Worm (Caenorhabditis elegans) whole organism, young adult: ENCODE data around the gene C05D12.5.

Experiments used
- B0035.1 ChIP-seq: sonication (generic microtip); optimal IDR thresholded peaks from 2 replicates; lab custom pipeline; 2016; ENCODE audit warnings: missing genetic modification characterization, mild to moderate bottlenecking, missing compliant biosample characterization, missing genotype, missing genetic modification reagents
- B0261.1 ChIP-seq: sonication (generic microtip); optimal IDR thresholded peaks from 2 replicates; lab custom pipeline; 2016; ENCODE audit warnings: mild to moderate bottlenecking, missing genetic modification characterization, moderate library complexity, missing compliant biosample characterization
- C06A6.2 ChIP-seq: fragments of 200-800 bp; sonication (Bioruptor generic); conservative IDR thresholded peaks from 2 replicates; pipeline ENCODE4 v1.3.6; 2022; ENCODE audit warnings: missing genetic modification characterization, missing compliant biosample characterization
- F33H1.4 ChIP-seq: fragments of 200-800 bp; sonication (Bioruptor generic); IDR thresholded peaks from 2 replicates; pipeline ENCODE4 v1.3.6; 2022; ENCODE audit warnings: missing genetic modification reagents, missing genetic modification characterization, missing compliant biosample characterization
- F37B4.10 ChIP-seq: fragments of 200-800 bp; sonication (Bioruptor generic); IDR thresholded peaks from 2 replicates; pipeline ENCODE4 v1.3.6; 2022; ENCODE audit warnings: missing genetic modification characterization, missing compliant biosample characterization
- F39B2.1 ChIP-seq: fragments of 200-800 bp; sonication (Bioruptor generic); IDR thresholded peaks from 2 replicates; pipeline ENCODE4 v1.3.6; 2022; ENCODE audit warnings: missing genetic modification reagents, missing genetic modification characterization, missing compliant biosample characterization
- F49E8.2 ChIP-seq: sonication (generic microtip); optimal IDR thresholded peaks from 3 replicates; lab custom pipeline; 2017; ENCODE audit warnings: missing genetic modification characterization, mild to moderate bottlenecking, missing compliant biosample characterization, antibody characterized with exemption, moderate library complexity; ENCODE audit not compliant: insufficient read depth
- K12H6.12 ChIP-seq: fragments of 200-800 bp; sonication (Bioruptor generic); optimal IDR thresholded peaks from 2 replicates; lab custom pipeline; 2018; ENCODE audit warnings: mild to moderate bottlenecking, missing genetic modification characterization, missing compliant biosample characterization
- Y53F4B.3 ChIP-seq: fragments of 200-800 bp; sonication (Bioruptor generic); IDR thresholded peaks from 2 replicates; pipeline ENCODE4 v1.3.6; 2022; ENCODE audit warnings: missing genetic modification reagents, missing genetic modification characterization, missing compliant biosample characterization
- aptf-2 ChIP-seq: fragments of 200-800 bp; sonication (Bioruptor generic); conservative IDR thresholded peaks from 2 replicates; pipeline ENCODE4 v1.3.6; 2022; ENCODE audit warnings: missing genetic modification reagents, missing genetic modification characterization, missing compliant biosample characterization
- athp-1 ChIP-seq: sonication (generic microtip); optimal IDR thresholded peaks from 2 replicates; lab custom pipeline; 2017; ENCODE audit warnings: mild to moderate bottlenecking, missing genetic modification characterization, missing compliant biosample characterization
- attf-3 ChIP-seq: fragments of 200-800 bp; sonication (Bioruptor generic); conservative IDR thresholded peaks from 2 replicates; pipeline ENCODE4 v1.3.6; 2022; ENCODE audit warnings: missing genetic modification reagents, missing genetic modification characterization, missing compliant biosample characterization
- attf-5 ChIP-seq: fragments of 200-800 bp; sonication (Bioruptor generic); optimal IDR thresholded peaks from 2 replicates; lab custom pipeline; 2018; ENCODE audit warnings: mild to moderate bottlenecking, missing genetic modification characterization, missing compliant biosample characterization
- cebp-1 ChIP-seq, 2 experiments: fragments of 200-800 bp in 1 of 2; sonication (Bioruptor generic) in 1 of 2; sonication (generic microtip) in 1 of 2; IDR thresholded peaks in 1 of 2; optimal IDR thresholded peaks in 1 of 2; 2 replicates each; pipeline versions ENCODE4 v1.3.6 to Lab custom; 2017 to 2022; ENCODE audit warnings: missing compliant biosample characterization in 2 of 2, missing genetic modification characterization in 2 of 2, mild to moderate bottlenecking in 1 of 2, missing genetic modification reagents in 1 of 2, moderate library complexity in 1 of 2
- ceh-100 ChIP-seq: fragments of 200-800 bp; sonication (Bioruptor generic); IDR thresholded peaks from 2 replicates; pipeline ENCODE4 v1.3.6; 2022; ENCODE audit warnings: missing genetic modification reagents, missing genetic modification characterization, missing compliant biosample characterization
- ceh-58 ChIP-seq: fragments of 200-800 bp; sonication (Bioruptor generic); IDR thresholded peaks from 2 replicates; pipeline ENCODE4 v1.3.6; 2022; ENCODE audit warnings: missing genetic modification characterization, missing compliant biosample characterization
- egrh-3 ChIP-seq: fragments of 200-800 bp; sonication (Bioruptor generic); IDR thresholded peaks from 2 replicates; pipeline ENCODE4 v1.3.6; 2022; ENCODE audit warnings: missing genetic modification reagents, missing genetic modification characterization, missing compliant biosample characterization
- fkh-3 ChIP-seq: sonication (generic microtip); optimal IDR thresholded peaks from 2 replicates; lab custom pipeline; 2016; ENCODE audit warnings: mild to moderate bottlenecking, missing genetic modification characterization, missing compliant biosample characterization
- him-1 ChIP-seq: sonication (generic microtip); optimal IDR thresholded peaks from 2 replicates; lab custom pipeline; 2016; ENCODE audit warnings: missing genotype, missing genetic modification reagents, missing genetic modification characterization, missing compliant biosample characterization
- hlh-12 ChIP-seq: sonication (generic microtip); optimal IDR thresholded peaks from 2 replicates; lab custom pipeline; 2016; ENCODE audit warnings: missing genetic modification characterization, missing compliant biosample characterization
- hmg-1.2 ChIP-seq: fragments of 200-800 bp; sonication (Bioruptor generic); IDR thresholded peaks from 2 replicates; pipeline ENCODE4 v1.3.6; 2022; ENCODE audit warnings: missing genetic modification reagents, missing genetic modification characterization, missing compliant biosample characterization
- hmg-20 ChIP-seq: fragments of 200-800 bp; sonication (Bioruptor generic); IDR thresholded peaks from 2 replicates; pipeline ENCODE4 v1.3.6; 2022; ENCODE audit warnings: missing genetic modification reagents, missing genetic modification characterization, missing compliant biosample characterization
- hrde-1 ChIP-seq: sonication (generic microtip); optimal IDR thresholded peaks from 2 replicates; lab custom pipeline; 2016; ENCODE audit warnings: missing genetic modification characterization, mild to moderate bottlenecking, missing compliant biosample characterization, moderate library complexity, missing genotype, missing genetic modification reagents, borderline replicate concordance
- let-607 ChIP-seq, 2 experiments: fragments of 200-800 bp in 1 of 2; sonication (Bioruptor generic) in 1 of 2; sonication (generic microtip) in 1 of 2; optimal IDR thresholded peaks; 2 replicates each; lab custom pipeline; 2016 to 2018; ENCODE audit warnings: mild to moderate bottlenecking in 2 of 2, missing compliant biosample characterization in 2 of 2, missing genetic modification characterization in 2 of 2, moderate library complexity in 2 of 2, missing genotype in 1 of 2
- lin-26 ChIP-seq: fragments of 200-800 bp; sonication (Bioruptor generic); IDR thresholded peaks from 2 replicates; pipeline ENCODE4 v1.3.6; 2022; ENCODE audit warnings: missing genetic modification reagents, missing genetic modification characterization, missing compliant biosample characterization
- lin-40 ChIP-seq: sonication (generic microtip); optimal IDR thresholded peaks from 2 replicates; lab custom pipeline; 2016; ENCODE audit warnings: missing genetic modification characterization, mild to moderate bottlenecking, missing compliant biosample characterization, missing genotype, missing genetic modification reagents
- lir-1 ChIP-seq: fragments of 200-800 bp; sonication (Bioruptor generic); conservative IDR thresholded peaks from 2 replicates; pipeline ENCODE4 v1.3.6; 2022; ENCODE audit warnings: missing genetic modification reagents, missing genetic modification characterization, missing compliant biosample characterization
- lsl-1 ChIP-seq: fragments of 200-800 bp; sonication (Bioruptor generic); optimal IDR thresholded peaks from 2 replicates; lab custom pipeline; 2018; ENCODE audit warnings: mild to moderate bottlenecking, missing genetic modification characterization, moderate library complexity, missing compliant biosample characterization
- lsy-27 ChIP-seq: sonication (generic microtip); optimal IDR thresholded peaks from 2 replicates; lab custom pipeline; 2017; ENCODE audit warnings: missing genetic modification characterization, mild to moderate bottlenecking, missing compliant biosample characterization, antibody characterized with exemption, missing genotype, borderline replicate concordance; ENCODE audit not compliant: insufficient read depth
- madf-3 ChIP-seq: fragments of 200-800 bp; sonication (Bioruptor generic); IDR thresholded peaks from 2 replicates; pipeline ENCODE4 v1.3.6; 2022; ENCODE audit warnings: missing genetic modification reagents, missing genetic modification characterization, missing compliant biosample characterization
- madf-6 ChIP-seq: fragments of 200-800 bp; sonication (Bioruptor generic); IDR thresholded peaks from 2 replicates; pipeline ENCODE4 v1.3.6; 2022; ENCODE audit warnings: missing genetic modification reagents, missing genetic modification characterization, missing compliant biosample characterization
- nfya-1 ChIP-seq: sonication (generic microtip); optimal IDR thresholded peaks from 2 replicates; lab custom pipeline; 2017; ENCODE audit warnings: antibody characterized with exemption, missing compliant biosample characterization, missing genetic modification characterization, borderline replicate concordance; ENCODE audit not compliant: insufficient read depth
- nfyb-1 ChIP-seq: fragments of 200-800 bp; sonication (Bioruptor generic); IDR thresholded peaks from 2 replicates; pipeline ENCODE4 v1.3.6; 2022; ENCODE audit warnings: missing genetic modification reagents, missing genetic modification characterization, missing compliant biosample characterization
- nhr-27 ChIP-seq: fragments of 200-800 bp; sonication (Bioruptor generic); optimal IDR thresholded peaks from 2 replicates; lab custom pipeline; 2018; ENCODE audit warnings: mild to moderate bottlenecking, missing genetic modification characterization, moderate library complexity, missing compliant biosample characterization
- pbrm-1 ChIP-seq: fragments of 200-800 bp; sonication (Bioruptor generic); IDR thresholded peaks from 2 replicates; pipeline ENCODE4 v1.3.6; 2022; ENCODE audit warnings: missing genetic modification reagents, missing genetic modification characterization, missing compliant biosample characterization
- rcor-1 ChIP-seq: fragments of 200-800 bp; sonication (Bioruptor generic); IDR thresholded peaks from 2 replicates; pipeline ENCODE4 v1.3.6; 2022; ENCODE audit warnings: missing genetic modification reagents, missing genetic modification characterization, missing compliant biosample characterization
- repo-1 ChIP-seq: sonication (generic microtip); optimal IDR thresholded peaks from 2 replicates; lab custom pipeline; 2017; ENCODE audit warnings: mild to moderate bottlenecking, missing genetic modification characterization, missing compliant biosample characterization
- rpc-1 ChIP-seq, 2 experiments: fragments of 150-350 bp in 1 of 2; sonication (generic microtip) in 1 of 2; optimal IDR thresholded peaks; 2 replicates each; lab custom pipeline; 2014 to 2018; ENCODE audit warnings: missing biosample characterization in 1 of 2, missing genetic modification characterization in 1 of 2, missing genetic modification reagents in 1 of 2, missing genotype in 1 of 2
- snpc-3.4 ChIP-seq: sonication (generic microtip); optimal IDR thresholded peaks from 2 replicates; lab custom pipeline; 2017; ENCODE audit warnings: missing genetic modification characterization, mild to moderate bottlenecking, missing compliant biosample characterization, antibody characterized with exemption, moderate library complexity, missing genotype, missing genetic modification reagents
- tbp1 ChIP-seq: fragments of 200-800 bp; sonication (Bioruptor generic); optimal IDR thresholded peaks from 2 replicates; lab custom pipeline; 2018; ENCODE audit warnings: mild to moderate bottlenecking, missing genetic modification characterization, missing compliant biosample characterization
- tlf-1 ChIP-seq: fragments of 200-800 bp; sonication (Bioruptor generic); optimal IDR thresholded peaks from 2 replicates; lab custom pipeline; 2018; ENCODE audit warnings: mild to moderate bottlenecking, missing genetic modification characterization, missing compliant biosample characterization
- unc-130 ChIP-seq: sonication (generic microtip); optimal IDR thresholded peaks from 2 replicates; lab custom pipeline; 2016; ENCODE audit warnings: missing genetic modification reagents, missing genetic modification characterization, missing compliant biosample characterization
- unc-62 ChIP-seq: fragments of 150-350 bp; optimal IDR thresholded peaks from 2 replicates; lab custom pipeline; 2014; ENCODE audit warnings: missing biosample characterization, missing genetic modification reagents, missing genetic modification characterization
- zfh-2 ChIP-seq: fragments of 200-800 bp; sonication (Bioruptor generic); conservative IDR thresholded peaks from 2 replicates; pipeline ENCODE4 v1.3.6; 2022; ENCODE audit warnings: missing genetic modification reagents, missing genetic modification characterization, missing compliant biosample characterization
- ztf-22 ChIP-seq: fragments of 200-800 bp; sonication (Bioruptor generic); optimal IDR thresholded peaks from 2 replicates; lab custom pipeline; 2018; ENCODE audit warnings: mild to moderate bottlenecking, missing genetic modification characterization, moderate library complexity, missing compliant biosample characterization

The C05D12.5 gene

DNA sequence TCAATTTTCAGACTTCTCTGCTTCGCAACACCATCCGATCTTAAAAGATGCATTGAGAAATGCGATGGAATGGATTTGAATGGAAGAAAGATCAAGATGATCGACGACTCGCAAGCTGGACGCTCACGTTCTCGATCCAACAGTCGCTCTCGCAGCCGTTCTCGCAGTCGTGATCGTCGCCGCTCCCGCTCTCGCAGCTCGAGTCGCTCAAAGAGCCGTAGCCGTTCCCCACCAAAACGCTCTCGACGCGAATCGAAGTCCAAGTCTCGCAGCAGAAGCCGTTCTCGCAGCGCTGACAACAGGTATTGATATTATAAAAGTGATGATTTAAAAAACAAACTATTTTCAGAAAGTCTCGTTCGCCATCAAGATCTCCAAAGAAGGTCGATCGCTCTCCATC is 21.1 kb downstream of the C05D12.5 start:
- no peak for TF ChIP-seq B0261.1 (tag; lab: Kevin White, UChicago)
- TF ChIP-seq hmg-20 (GFP tag; lab: Robert Waterston, UW) = no peak
- TF ChIP-seq ceh-58 = 0 out of 2 replicates have a peak, but pooled peaks have one; percentile 41
- no peak for TF ChIP-seq lsy-27 (tag; lab: Kevin White, UChicago)
- peak; percentile 75; the same call in 1 of the 2 replicates for TF ChIP-seq egrh-3 (GFP tag; lab: Robert Waterston, UW)
- no peak for TF ChIP-seq aptf-2 (GFP tag; lab: Robert Waterston, UW)
- 0 out of 2 replicates have a peak, but pooled peaks have one; percentile 12 for TF ChIP-seq nfyb-1 (GFP tag; lab: Robert Waterston, UW)
- no peak for TF ChIP-seq attf-3 (GFP tag; lab: Robert Waterston, UW)
- no peak for TF ChIP-seq fkh-3 (tag; lab: Kevin White, UChicago)
- no peak for TF ChIP-seq tlf-1 (GFP tag; lab: Kevin White, UChicago)
- TF ChIP-seq zfh-2 (GFP tag; lab: Robert Waterston, UW) = peak; percentile 89
- no peak for TF ChIP-seq unc-62 (GFP tag; lab: Kevin White, UChicago)
- 0 out of 2 replicates have a peak, but pooled peaks have one; percentile 12 for TF ChIP-seq madf-3 (GFP tag; lab: Robert Waterston, UW)
- TF ChIP-seq attf-5 (GFP tag; lab: Kevin White, UChicago) = no peak
- TF ChIP-seq lin-26 (GFP tag; lab: Robert Waterston, UW) = no peak

DNA sequence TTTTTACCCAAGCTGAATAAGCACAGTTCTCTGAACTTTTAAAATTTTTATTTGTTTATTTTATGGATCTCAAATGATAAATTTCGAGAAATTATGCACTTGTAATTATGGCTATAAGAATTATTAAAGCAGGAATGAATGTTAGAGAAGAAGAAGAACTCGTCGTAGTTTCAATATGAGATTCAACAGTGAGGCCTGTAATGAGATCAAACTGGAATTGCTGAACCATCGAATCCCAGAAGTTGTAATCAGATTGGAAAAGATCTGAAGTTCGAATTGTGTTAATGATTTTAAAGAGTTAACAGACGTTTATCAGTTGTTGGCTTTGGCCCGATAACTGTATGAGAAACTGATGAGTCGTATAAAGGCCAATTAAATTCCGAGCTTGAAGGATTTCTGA is 21.7 kb downstream of the C05D12.5 start:
- peak; percentile 18; the same call in 1 of the 2 replicates for TF ChIP-seq hmg-1.2 (GFP tag; lab: Robert Waterston, UW)
- TF ChIP-seq lsl-1 = no peak
- no peak for TF ChIP-seq K12H6.12 (tag; lab: Kevin White, UChicago)
- TF ChIP-seq nhr-27 (tag; lab: Kevin White, UChicago) = no peak
- TF ChIP-seq B0035.1 (tag; lab: Kevin White, UChicago) = no peak
- peak; percentile 69; the same call in 1 of the 2 replicates for TF ChIP-seq madf-3 (GFP tag; lab: Robert Waterston, UW)
- TF ChIP-seq repo-1 (tag; lab: Kevin White, UChicago) = peak; percentile 24
- TF ChIP-seq Y53F4B.3 (GFP tag; lab: Robert Waterston, UW) = no peak
- peak; percentile 31 for TF ChIP-seq him-1 (tag; lab: Kevin White, UChicago)
- TF ChIP-seq unc-130 (GFP tag; lab: Kevin White, UChicago) = no peak
- TF ChIP-seq rpc-1 (optimal IDR thresholded peaks at IDR 0.05; lab: Kevin White, UChicago) = no peak
- TF ChIP-seq rpc-1 (tag; optimal IDR thresholded peaks at IDR 0.05; lab: Kevin White, UChicago) = no peak
- no peak for TF ChIP-seq rcor-1 (GFP tag; lab: Robert Waterston, UW)
- no peak for TF ChIP-seq hlh-12
- TF ChIP-seq cebp-1 (GFP tag; IDR thresholded peaks at IDR 0.05; lab: Robert Waterston, UW) = no peak
- peak; percentile 3 for TF ChIP-seq cebp-1 (tag; optimal IDR thresholded peaks at IDR 0.05; lab: Kevin White, UChicago)
- TF ChIP-seq snpc-3.4 (tag; lab: Kevin White, UChicago) = no peak
- no peak for TF ChIP-seq lir-1
- TF ChIP-seq F33H1.4 = peak; percentile 26; the same call in 1 of the 2 replicates
- no peak for TF ChIP-seq ceh-100 (GFP tag; lab: Robert Waterston, UW)
- TF ChIP-seq F39B2.1 (GFP tag; lab: Robert Waterston, UW) = no peak
- no peak for TF ChIP-seq lin-40 (tag; lab: Kevin White, UChicago)
- TF ChIP-seq let-607 (tag; optimal IDR thresholded peaks at IDR 0.05; lab: Kevin White, UChicago) = no peak
- TF ChIP-seq F37B4.10 (GFP tag; lab: Robert Waterston, UW) = no peak
- TF ChIP-seq unc-62 (GFP tag; lab: Kevin White, UChicago) = no peak
- no peak for TF ChIP-seq athp-1 (tag; lab: Kevin White, UChicago)
- TF ChIP-seq tbp1 (GFP tag; lab: Kevin White, UChicago) = peak; percentile 0
- TF ChIP-seq tlf-1 (GFP tag; lab: Kevin White, UChicago) = peak; percentile 2
- TF ChIP-seq C06A6.2 (GFP tag; lab: Robert Waterston, UW) = no peak
- peak; percentile 67 for TF ChIP-seq madf-6 (GFP tag; lab: Robert Waterston, UW)
- TF ChIP-seq ztf-22 (GFP tag; lab: Kevin White, UChicago) = no peak
- no peak for TF ChIP-seq pbrm-1 (GFP tag; lab: Robert Waterston, UW)
- TF ChIP-seq nfya-1 (tag; lab: Kevin White, UChicago) = no peak
- TF ChIP-seq F49E8.2 (tag; lab: Kevin White, UChicago) = peak; percentile 42
- TF ChIP-seq hrde-1 (tag; lab: Kevin White, UChicago) = peak; percentile 68
